Fruit fly (Drosophila melanogaster): ENCODE measurements around the gene Droj2.
A peak's percentile ranks its signal among the peaks of the same experiment; 100 is the strongest.

DNA sequence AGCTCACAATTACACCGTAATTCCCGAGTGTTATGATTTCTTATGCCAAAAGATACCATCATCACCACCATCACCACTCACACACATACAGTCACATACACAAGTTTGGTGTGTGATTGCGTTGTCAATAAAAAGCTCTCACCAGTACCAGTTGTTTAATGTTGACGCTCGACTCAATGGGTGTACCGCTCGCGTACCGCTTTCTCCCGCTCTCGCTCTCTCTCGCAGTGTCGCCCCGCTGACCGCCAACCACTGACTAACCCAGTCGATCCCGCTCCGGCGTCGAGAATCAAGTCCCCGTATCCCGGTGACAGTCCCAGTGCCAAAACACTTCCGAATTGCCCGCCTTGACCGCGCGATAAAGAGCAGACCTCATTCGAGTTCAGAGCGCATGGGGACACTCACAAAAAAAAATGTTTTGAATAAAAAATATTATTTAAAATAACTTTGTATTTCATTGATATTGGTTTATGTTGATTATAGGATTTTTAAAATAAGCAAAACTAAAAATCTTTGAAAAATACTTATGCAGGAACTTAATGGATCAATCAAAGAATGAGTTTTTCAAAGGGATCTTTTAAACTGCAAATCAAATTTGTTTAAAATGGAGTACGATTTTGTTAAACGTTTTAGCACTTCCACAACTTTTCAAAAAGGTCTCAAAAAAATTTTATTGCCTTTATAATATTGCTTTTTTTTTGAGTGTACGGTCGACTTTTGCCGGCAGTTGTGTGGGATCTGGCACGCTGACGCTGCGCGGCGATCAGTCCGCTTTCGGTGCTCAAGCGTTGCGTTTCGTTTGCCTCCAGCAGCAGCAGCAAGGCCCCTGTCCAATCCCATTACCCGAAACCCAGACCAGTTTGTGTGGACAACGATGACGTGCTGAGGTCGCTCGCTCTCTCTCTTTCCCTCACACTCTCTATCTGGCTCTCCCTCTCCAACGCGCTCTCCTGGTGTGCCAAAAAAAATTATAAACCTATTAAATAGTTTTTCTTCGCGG is 17.4 kb upstream of the Droj2 start, which contains the start of gene Dic1:
- TF ChIP-seq Ets98B (GFP tag; IDR thresholded peaks at IDR 0.05), result peak; percentile 90
- peak; percentile 39 for TF ChIP-seq EcR (GFP tag; optimal IDR thresholded peaks at IDR 0.05)
- TF ChIP-seq CG4496 (GFP tag; IDR thresholded peaks at IDR 0.05), result peak; percentile 91
- TF ChIP-seq Pif1A (GFP tag; optimal IDR thresholded peaks at IDR 0.05), result peak; percentile 94
- TF ChIP-seq CG34367 (tag; optimal IDR thresholded peaks at IDR 0.05), result peak; percentile 89
- TF ChIP-seq CG9948 (tag; optimal IDR thresholded peaks at IDR 0.05), result peak; percentile 94
- TF ChIP-seq CG8301 (tag; optimal IDR thresholded peaks at IDR 0.05), result peak; percentile 98
- peak; percentile 98 for TF ChIP-seq D1 (tag; optimal IDR thresholded peaks at IDR 0.05)
- TF ChIP-seq rn (GFP tag; IDR thresholded peaks at IDR 0.05), result peak; percentile 85
- TF ChIP-seq CG32121 (GFP tag; IDR thresholded peaks at IDR 0.05), result peak; percentile 94

All from whole organism, pupa.